Fruit fly (Drosophila melanogaster) whole organism, embryonic: ENCODE data around the gene cac.
A peak's percentile ranks its signal among the peaks of the same experiment; 100 is the strongest.

Experiments
- Aef1 ChIP-seq: fragments of 200-800 bp; sonication (Bioruptor generic); IDR thresholded peaks from 3 replicates; pipeline ENCODE4 v1.3.6; 2022; ENCODE audit warnings: missing biosample characterization, missing genetic modification characterization
- Atf-2 ChIP-seq: fragments of 200-800 bp; sonication (Bioruptor generic); optimal IDR thresholded peaks from 2 replicates; lab custom pipeline; 2016; ENCODE audit warnings: missing biosample characterization, missing genetic modification characterization
- Blimp-1 ChIP-seq: fragments of 200-800 bp; sonication (Bioruptor generic); optimal IDR thresholded peaks from 3 replicates; lab custom pipeline; 2018; ENCODE audit warnings: missing biosample characterization, missing genetic modification characterization, mild to moderate bottlenecking, moderate library complexity, missing genetic modification reagents
- CG10147 ChIP-seq: fragments of 200-800 bp; sonication (Bioruptor generic); optimal IDR thresholded peaks from 2 replicates; lab custom pipeline; 2019; ENCODE audit warnings: missing biosample characterization, mild to moderate bottlenecking, missing genetic modification characterization, moderate library complexity
- CG10979 ChIP-seq: fragments of 200-800 bp; sonication (Bioruptor generic); optimal IDR thresholded peaks from 2 replicates; lab custom pipeline; 2018; ENCODE audit warnings: missing biosample characterization, mild to moderate bottlenecking, missing genetic modification characterization, moderate library complexity
- CG11085 ChIP-seq: fragments of 200-800 bp; sonication (Bioruptor generic); IDR thresholded peaks from 2 replicates; pipeline ENCODE4 v1.3.6; 2022; ENCODE audit warnings: missing biosample characterization, missing genetic modification characterization
- CG11504 ChIP-seq: fragments of 200-800 bp; sonication (Bioruptor generic); optimal IDR thresholded peaks from 3 replicates; lab custom pipeline; 2019; ENCODE audit warnings: missing biosample characterization, mild to moderate bottlenecking, missing genetic modification characterization, moderate library complexity
- CG11723 ChIP-seq: fragments of 200-800 bp; sonication (Bioruptor generic); optimal IDR thresholded peaks from 2 replicates; lab custom pipeline; 2017; ENCODE audit warnings: missing biosample characterization, mild to moderate bottlenecking, missing genetic modification characterization
- CG12391 ChIP-seq: fragments of 200-800 bp; sonication (Bioruptor generic); optimal IDR thresholded peaks from 3 replicates; lab custom pipeline; 2018; ENCODE audit warnings: missing biosample characterization, mild to moderate bottlenecking, missing genetic modification characterization, moderate library complexity
- CG13624 ChIP-seq: fragments of 200-800 bp; sonication (Bioruptor generic); optimal IDR thresholded peaks from 2 replicates; lab custom pipeline; 2016; ENCODE audit warnings: missing biosample characterization, missing genetic modification characterization
- CG14441 ChIP-seq: fragments of 200-800 bp; sonication (Bioruptor generic); IDR thresholded peaks from 2 replicates; pipeline ENCODE4 v1.3.6; 2022; ENCODE audit warnings: missing biosample characterization, missing genetic modification characterization
- CG15696 ChIP-seq: fragments of 200-800 bp; sonication (Bioruptor generic); optimal IDR thresholded peaks from 2 replicates; lab custom pipeline; 2019; ENCODE audit warnings: missing biosample characterization, mild to moderate bottlenecking, missing genetic modification characterization, moderate library complexity
- CG1603 ChIP-seq: fragments of 200-800 bp; sonication (Bioruptor generic); optimal IDR thresholded peaks from 2 replicates; lab custom pipeline; 2019; ENCODE audit warnings: missing biosample characterization, mild to moderate bottlenecking, missing genetic modification characterization, moderate library complexity
- CG17385 ChIP-seq: fragments of 200-800 bp; sonication (Bioruptor generic); optimal IDR thresholded peaks from 3 replicates; lab custom pipeline; 2018; ENCODE audit warnings: missing biosample characterization, mild to moderate bottlenecking, missing genetic modification characterization
- CG17829 ChIP-seq: fragments of 200-800 bp; optimal IDR thresholded peaks from 2 replicates; lab custom pipeline; 2019; ENCODE audit warnings: missing biosample characterization, mild to moderate bottlenecking, missing genetic modification characterization, moderate library complexity
- CG18011 ChIP-seq: fragments of 200-800 bp; sonication (Bioruptor generic); optimal IDR thresholded peaks from 2 replicates; lab custom pipeline; 2017; ENCODE audit warnings: missing biosample characterization, missing genetic modification characterization, mild to moderate bottlenecking, moderate library complexity, missing genotype
- CG2889 ChIP-seq: fragments of 200-800 bp; sonication (Bioruptor generic); IDR thresholded peaks from 3 replicates; pipeline ENCODE4 v1.3.6; 2022; ENCODE audit warnings: missing biosample characterization, missing genetic modification characterization
- CG30403 ChIP-seq: fragments of 200-800 bp; sonication (Bioruptor generic); optimal IDR thresholded peaks from 3 replicates; lab custom pipeline; 2016; ENCODE audit warnings: missing biosample characterization, missing genetic modification characterization
- CG30431 ChIP-seq: fragments of 200-800 bp; sonication (Bioruptor generic); optimal IDR thresholded peaks from 2 replicates; lab custom pipeline; 2017; ENCODE audit warnings: missing biosample characterization, missing genetic modification characterization
- CG31224 ChIP-seq: fragments of 200-800 bp; sonication (Bioruptor generic); IDR thresholded peaks from 2 replicates; pipeline ENCODE4 v1.3.6; 2022; ENCODE audit warnings: missing biosample characterization, missing genetic modification characterization
- CG31441 ChIP-seq: fragments of 200-800 bp; sonication (Bioruptor generic); IDR thresholded peaks from 2 replicates; pipeline ENCODE4 v1.3.6; 2022; ENCODE audit warnings: missing biosample characterization, missing genetic modification characterization
- CG6683 ChIP-seq: fragments of 200-800 bp; sonication (Bioruptor generic); optimal IDR thresholded peaks from 2 replicates; lab custom pipeline; 2017; ENCODE audit warnings: missing biosample characterization, mild to moderate bottlenecking, missing genetic modification characterization, missing genetic modification reagents
- CG9797 ChIP-seq: fragments of 200-800 bp; sonication (Bioruptor generic); optimal IDR thresholded peaks from 3 replicates; lab custom pipeline; 2018; ENCODE audit warnings: missing biosample characterization, mild to moderate bottlenecking, missing genetic modification characterization
- CG9817 ChIP-seq: fragments of 200-800 bp; sonication (Bioruptor generic); optimal IDR thresholded peaks from 2 replicates; lab custom pipeline; 2018; ENCODE audit warnings: missing biosample characterization, mild to moderate bottlenecking, missing genetic modification characterization, moderate library complexity
- Dp ChIP-seq: fragments of 200-800 bp; sonication (Bioruptor generic); optimal IDR thresholded peaks from 2 replicates; lab custom pipeline; 2018; ENCODE audit warnings: missing biosample characterization, mild to moderate bottlenecking, missing genetic modification characterization, moderate library complexity
- Drgx ChIP-seq: fragments of 200-800 bp; sonication (Bioruptor generic); IDR thresholded peaks from 2 replicates; pipeline ENCODE4 v1.3.6; 2022; ENCODE audit warnings: missing biosample characterization, missing genetic modification characterization
- H2.0 ChIP-seq: fragments of 200-800 bp; sonication (Bioruptor generic); IDR thresholded peaks from 2 replicates; pipeline ENCODE4 v1.3.6; 2022; ENCODE audit warnings: missing biosample characterization, missing genetic modification characterization
- Hand ChIP-seq: fragments of 200-800 bp; sonication (Bioruptor generic); optimal IDR thresholded peaks from 2 replicates; lab custom pipeline; 2017; ENCODE audit warnings: mild to moderate bottlenecking, missing biosample characterization, missing genetic modification reagents, missing genetic modification characterization
- Hmr ChIP-seq: fragments of 200-800 bp; sonication (Bioruptor generic); optimal IDR thresholded peaks from 3 replicates; lab custom pipeline; 2017; ENCODE audit warnings: mild to moderate bottlenecking, missing biosample characterization, missing genetic modification reagents, missing genetic modification characterization
- Hsf ChIP-seq: fragments of 200-800 bp; sonication (Bioruptor generic); optimal IDR thresholded peaks from 3 replicates; lab custom pipeline; 2016; ENCODE audit warnings: missing biosample characterization, missing genetic modification characterization
- MTF-1 ChIP-seq: fragments of 200-800 bp; sonication (Bioruptor generic); optimal IDR thresholded peaks from 2 replicates; lab custom pipeline; 2018; ENCODE audit warnings: missing biosample characterization, mild to moderate bottlenecking, missing genetic modification characterization, borderline replicate concordance
- Med ChIP-seq: fragments of 200-800 bp; sonication (Bioruptor generic); peaks from one replicate; lab custom pipeline; 2016; ENCODE audit warnings: missing biosample characterization, missing genetic modification characterization, mild to moderate bottlenecking, inconsistent platforms, moderate library complexity
- NfI ChIP-seq: fragments of 200-800 bp; sonication (Bioruptor generic); optimal IDR thresholded peaks from 3 replicates; lab custom pipeline; 2018; ENCODE audit warnings: missing biosample characterization, mild to moderate bottlenecking, missing genetic modification characterization, moderate library complexity
- Xrp1 ChIP-seq: fragments of 200-800 bp; sonication (Bioruptor generic); IDR thresholded peaks from 2 replicates; pipeline ENCODE4 v1.3.6; 2022; ENCODE audit warnings: missing biosample characterization, missing genetic modification characterization
- az2 ChIP-seq: fragments of 200-800 bp; sonication (Bioruptor generic); optimal IDR thresholded peaks from 3 replicates; lab custom pipeline; 2016; ENCODE audit warnings: missing biosample characterization, missing genetic modification characterization
- br ChIP-seq: fragments of >200 bp; optimal IDR thresholded peaks from 2 replicates; lab custom pipeline; 2017
- bsh ChIP-seq, 2 experiments: fragments of 200-800 bp; sonication (Bioruptor generic); optimal IDR thresholded peaks; 2 replicates each; lab custom pipeline; 2017 to 2018; ENCODE audit warnings: mild to moderate bottlenecking in 2 of 2, missing biosample characterization in 2 of 2, missing genetic modification characterization in 2 of 2, moderate library complexity in 1 of 2
- ci ChIP-seq: fragments of 200-800 bp; sonication (Bioruptor generic); IDR thresholded peaks from 3 replicates; pipeline ENCODE4 v1.3.6; 2022; ENCODE audit warnings: missing biosample characterization, missing genetic modification characterization
- dpn ChIP-seq, 2 experiments: fragments of 200-800 bp; sonication (Bioruptor generic); optimal IDR thresholded peaks; 3 replicates each; lab custom pipeline; 2016; ENCODE audit warnings: missing biosample characterization in 2 of 2, missing genetic modification characterization in 2 of 2
- eve ChIP-seq, 2 experiments: fragments of >200 bp; optimal IDR thresholded peaks; 2 replicates each; lab custom pipeline; 2017; ENCODE audit warnings: missing biosample characterization in 2 of 2, missing genetic modification characterization in 2 of 2
- nom ChIP-seq: fragments of 200-800 bp; sonication (Bioruptor generic); optimal IDR thresholded peaks from 2 replicates; lab custom pipeline; 2017; ENCODE audit warnings: missing biosample characterization, missing genetic modification characterization, mild to moderate bottlenecking, moderate library complexity, missing genetic modification reagents
- pnt ChIP-seq: fragments of 200-800 bp; sonication (Bioruptor generic); optimal IDR thresholded peaks from 3 replicates; lab custom pipeline; 2016; ENCODE audit warnings: missing biosample characterization, missing genetic modification characterization
- ranshi ChIP-seq: fragments of 200-800 bp; sonication (Bioruptor generic); IDR thresholded peaks from 2 replicates; pipeline ENCODE4 v1.3.6; 2022; ENCODE audit warnings: missing biosample characterization, missing genetic modification characterization
- rib ChIP-seq: fragments of 200-800 bp; sonication (Bioruptor generic); IDR thresholded peaks from 2 replicates; pipeline ENCODE4 v1.3.6; 2022; ENCODE audit warnings: missing biosample characterization, missing genetic modification characterization
- scrt ChIP-seq: fragments of 200-800 bp; sonication (Bioruptor generic); optimal IDR thresholded peaks from 2 replicates; lab custom pipeline; 2018; ENCODE audit warnings: missing biosample characterization, mild to moderate bottlenecking, missing genetic modification characterization, moderate library complexity
- sens ChIP-seq: fragments of 200-800 bp; sonication (Bioruptor generic); peaks from one replicate; lab custom pipeline; 2016; ENCODE audit warnings: missing biosample characterization, missing genetic modification characterization
- sens-2 ChIP-seq: fragments of 200-800 bp; sonication (Bioruptor generic); IDR thresholded peaks from 2 replicates; pipeline ENCODE4 v1.3.6; 2022; ENCODE audit warnings: missing biosample characterization, missing genetic modification characterization
- twi ChIP-seq: fragments of 200-800 bp; optimal IDR thresholded peaks from 2 replicates; lab custom pipeline; 2019; ENCODE audit warnings: missing biosample characterization, mild to moderate bottlenecking, missing genetic modification characterization, moderate library complexity
- wdn ChIP-seq: fragments of 200-800 bp; sonication (Bioruptor generic); IDR thresholded peaks from 2 replicates; pipeline ENCODE4 v1.3.6; 2022; ENCODE audit warnings: missing biosample characterization, missing genetic modification characterization
- wor ChIP-seq: fragments of 200-800 bp; sonication (Bioruptor generic); IDR thresholded peaks from 2 replicates; pipeline ENCODE4 v1.3.6; 2022; ENCODE audit warnings: missing biosample characterization, missing genetic modification characterization

The cac gene

dm6 chrX:11999974-12000618 lies 15.2 kb upstream of the cac start (continued):
- no peak for TF ChIP-seq CG11723 (GFP tag; lab: Kevin White, UChicago)
- no peak for TF ChIP-seq MTF-1 (GFP tag; lab: Kevin White, UChicago)
- TF ChIP-seq br (lab: Kevin White, UChicago) = no peak
- no peak for TF ChIP-seq CG11504 (tag; lab: Kevin White, UChicago)
- peak in 1 of 2 experiments; percentile 34 for TF ChIP-seq bsh (GFP tag; optimal IDR thresholded peaks at IDR 0.05; lab: Kevin White, UChicago)
- TF ChIP-seq CG1603 = peak; percentile 37
- peak; percentile 10 for TF ChIP-seq CG30403 (GFP tag; lab: Kevin White, UChicago)
- TF ChIP-seq pnt (GFP tag; lab: Kevin White, UChicago) = no peak
- no peak for TF ChIP-seq CG9817 (tag; lab: Kevin White, UChicago)
- TF ChIP-seq sens-2 (GFP tag; lab: Robert Waterston, UW) = 0 out of 2 replicates have a peak, but pooled peaks have one; percentile 18
- TF ChIP-seq CG31441 (GFP tag; lab: Robert Waterston, UW) = 0 out of 2 replicates have a peak, but pooled peaks have one; percentile 12
- TF ChIP-seq CG15696 (tag; lab: Kevin White, UChicago) = no peak
- TF ChIP-seq CG17385 (GFP tag; lab: Kevin White, UChicago) = peak; percentile 7
- TF ChIP-seq eve (GFP tag; optimal IDR thresholded peaks at IDR 0.05; lab: Kevin White, UChicago) = no peak
- no peak for TF ChIP-seq H2.0 (GFP tag; lab: Robert Waterston, UW)
- 0 out of 3 replicates have a peak, but pooled peaks have one; percentile 46 for TF ChIP-seq ci (GFP tag; lab: Robert Waterston, UW)
- TF ChIP-seq CG12391 (tag; lab: Kevin White, UChicago) = peak; percentile 3
- TF ChIP-seq CG14441 = no peak
- peak; percentile 70 for TF ChIP-seq Med (GFP tag; lab: Kevin White, UChicago)
- TF ChIP-seq CG10147 (GFP tag; lab: Kevin White, UChicago) = no peak
- no peak for TF ChIP-seq Dp (GFP tag; lab: Kevin White, UChicago)
- peak; percentile 81 for TF ChIP-seq sens (GFP tag; lab: Kevin White, UChicago)
- no peak for TF ChIP-seq CG13624 (GFP tag; lab: Kevin White, UChicago)
- peak; percentile 9 for TF ChIP-seq Blimp-1 (GFP tag; lab: Kevin White, UChicago)
- no peak for TF ChIP-seq NfI (GFP tag; lab: Kevin White, UChicago)
- peak; percentile 25 for TF ChIP-seq nom (GFP tag; lab: Kevin White, UChicago)
- TF ChIP-seq dpn (GFP tag; optimal IDR thresholded peaks at IDR 0.05; lab: Kevin White, UChicago) = no peak
- peak; percentile 52 for TF ChIP-seq Xrp1 (GFP tag; lab: Robert Waterston, UW)
- no peak for TF ChIP-seq wor
- no peak for TF ChIP-seq wdn (GFP tag; lab: Robert Waterston, UW)
- no peak for TF ChIP-seq CG9797 (GFP tag; lab: Kevin White, UChicago)
- no peak for TF ChIP-seq CG18011 (GFP tag; lab: Kevin White, UChicago)
- TF ChIP-seq CG6683 (GFP tag; lab: Kevin White, UChicago) = no peak
- no peak for TF ChIP-seq scrt (GFP tag; lab: Kevin White, UChicago)
- TF ChIP-seq Drgx (GFP tag; lab: Robert Waterston, UW) = 0 out of 2 replicates have a peak, but pooled peaks have one; percentile 19
- TF ChIP-seq CG10979 (tag; lab: Kevin White, UChicago) = peak; percentile 16

DNA sequence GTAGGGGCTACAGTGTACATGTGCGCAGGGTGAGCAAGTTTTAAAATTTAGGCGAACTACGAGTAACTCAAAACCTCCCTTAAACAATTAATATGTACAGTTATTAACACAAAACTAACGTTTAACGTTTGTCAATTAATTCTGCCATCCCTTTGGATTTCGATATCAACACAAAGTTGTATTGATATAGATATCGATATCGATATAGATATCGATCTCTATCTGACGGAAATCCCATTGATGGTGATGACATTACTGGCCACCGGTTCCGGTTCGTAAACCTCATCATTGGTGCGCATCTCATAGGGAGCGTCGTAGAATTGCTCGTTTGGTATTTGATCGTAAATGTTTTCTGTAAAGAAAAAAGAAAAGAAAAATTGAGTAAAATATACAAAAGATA lies 8.4 kb upstream of the cac start:
- TF ChIP-seq twi (tag; lab: Kevin White, UChicago) (no peak), CG30431 (GFP tag; lab: Kevin White, UChicago) (no peak), CG2889 (GFP tag; lab: Robert Waterston, UW) (no peak), rib (GFP tag; lab: Robert Waterston, UW) (no peak), CG17829 (no peak), Hand (GFP tag; lab: Kevin White, UChicago) (no peak), nom (GFP tag; lab: Kevin White, UChicago) (no peak), Hsf (GFP tag; lab: Kevin White, UChicago) (no peak), ranshi (no peak), Hmr (GFP tag; lab: Kevin White, UChicago) (no peak), az2 (GFP tag; lab: Kevin White, UChicago) (no peak), CG11085 (no peak), Med (GFP tag; lab: Kevin White, UChicago) (peak; percentile 0), Atf-2 (GFP tag; lab: Kevin White, UChicago) (no peak), Aef1 (GFP tag; lab: Robert Waterston, UW) (no peak), CG30403 (GFP tag; lab: Kevin White, UChicago) (no peak), CG31224 (GFP tag; lab: Robert Waterston, UW) (no peak)
